Fruit fly (Drosophila melanogaster) whole organism, embryonic: Measurements from ENCODE around the gene CG14054.

Source experiments
- Atf-2 ChIP-seq: fragments of 200-800 bp; sonication (Bioruptor generic); optimal IDR thresholded peaks from 2 replicates; lab custom pipeline; 2016; ENCODE audit warnings: missing biosample characterization, missing genetic modification characterization
- Bdp1 ChIP-seq: fragments of 200-800 bp; sonication (Bioruptor generic); optimal IDR thresholded peaks from 3 replicates; lab custom pipeline; 2016; ENCODE audit warnings: missing biosample characterization, missing genetic modification characterization
- CG10979 ChIP-seq: fragments of 200-800 bp; sonication (Bioruptor generic); optimal IDR thresholded peaks from 2 replicates; lab custom pipeline; 2018; ENCODE audit warnings: missing biosample characterization, mild to moderate bottlenecking, missing genetic modification characterization, moderate library complexity
- CG11456 ChIP-seq: fragments of 200-800 bp; sonication (Bioruptor generic); IDR thresholded peaks from 3 replicates; pipeline ENCODE4 v1.3.6; 2022; ENCODE audit warnings: missing biosample characterization, missing genetic modification characterization
- CG11723 ChIP-seq: fragments of 200-800 bp; sonication (Bioruptor generic); optimal IDR thresholded peaks from 2 replicates; lab custom pipeline; 2017; ENCODE audit warnings: missing biosample characterization, mild to moderate bottlenecking, missing genetic modification characterization
- CG12071 ChIP-seq: fragments of 200-800 bp; sonication (Bioruptor generic); optimal IDR thresholded peaks from 3 replicates; lab custom pipeline; 2018; ENCODE audit warnings: missing biosample characterization, mild to moderate bottlenecking, missing genetic modification characterization
- CG1233 ChIP-seq: fragments of 200-800 bp; sonication (Bioruptor generic); optimal IDR thresholded peaks from 4 replicates; lab custom pipeline; 2018; ENCODE audit warnings: missing biosample characterization, mild to moderate bottlenecking, missing genetic modification characterization
- CG14667 ChIP-seq: fragments of 200-800 bp; sonication (Bioruptor generic); IDR thresholded peaks from 2 replicates; pipeline ENCODE4 v1.3.6; 2022; ENCODE audit warnings: missing biosample characterization, missing genetic modification characterization
- CG14710 ChIP-seq: fragments of 200-800 bp; sonication (Bioruptor generic); optimal IDR thresholded peaks from 3 replicates; lab custom pipeline; 2019; ENCODE audit warnings: missing biosample characterization, mild to moderate bottlenecking, missing genetic modification characterization, moderate library complexity
- CG16813 ChIP-seq: fragments of 200-800 bp; sonication (Bioruptor generic); IDR thresholded peaks from 3 replicates; pipeline ENCODE4 v1.3.6; 2022; ENCODE audit warnings: missing biosample characterization, missing genetic modification characterization; ENCODE audit not compliant: partially characterized antibody
- CG31441 ChIP-seq: fragments of 200-800 bp; sonication (Bioruptor generic); IDR thresholded peaks from 2 replicates; pipeline ENCODE4 v1.3.6; 2022; ENCODE audit warnings: missing biosample characterization, missing genetic modification characterization
- CG32772 ChIP-seq: fragments of 200-800 bp; sonication (Bioruptor generic); IDR thresholded peaks from 2 replicates; pipeline ENCODE4 v1.3.6; 2022; ENCODE audit warnings: missing biosample characterization, missing genetic modification characterization
- CG4820 ChIP-seq: fragments of 200-800 bp; sonication (Bioruptor generic); optimal IDR thresholded peaks from 3 replicates; lab custom pipeline; 2016; ENCODE audit warnings: missing biosample characterization, missing genetic modification characterization
- CG6854 ChIP-seq: fragments of 200-800 bp; sonication (Bioruptor generic); optimal IDR thresholded peaks from 3 replicates; lab custom pipeline; 2017; ENCODE audit warnings: missing biosample characterization, mild to moderate bottlenecking, missing genetic modification characterization
- CG7271 ChIP-seq: fragments of 200-800 bp; sonication (Bioruptor generic); optimal IDR thresholded peaks from 2 replicates; lab custom pipeline; 2018; ENCODE audit warnings: missing biosample characterization, mild to moderate bottlenecking, missing genetic modification characterization, moderate library complexity
- CG7839 ChIP-seq: fragments of 200-800 bp; sonication (Bioruptor generic); optimal IDR thresholded peaks from 3 replicates; lab custom pipeline; 2018; ENCODE audit warnings: missing biosample characterization, mild to moderate bottlenecking, missing genetic modification characterization, moderate library complexity
- CG9609 ChIP-seq: fragments of 200-800 bp; sonication (Bioruptor generic); optimal IDR thresholded peaks from 3 replicates; lab custom pipeline; 2016; ENCODE audit warnings: missing biosample characterization, missing genetic modification characterization
- CG9797 ChIP-seq: fragments of 200-800 bp; sonication (Bioruptor generic); optimal IDR thresholded peaks from 3 replicates; lab custom pipeline; 2018; ENCODE audit warnings: missing biosample characterization, mild to moderate bottlenecking, missing genetic modification characterization
- Dfd ChIP-seq, 2 experiments: fragments of >200 bp; optimal IDR thresholded peaks; 2 replicates each; lab custom pipeline; 2017; ENCODE audit warnings: missing biosample characterization in 2 of 2, missing genetic modification characterization in 2 of 2
- Drgx ChIP-seq: fragments of 200-800 bp; sonication (Bioruptor generic); IDR thresholded peaks from 2 replicates; pipeline ENCODE4 v1.3.6; 2022; ENCODE audit warnings: missing biosample characterization, missing genetic modification characterization
- Hey ChIP-seq: fragments of 200-800 bp; sonication (Bioruptor generic); optimal IDR thresholded peaks from 3 replicates; lab custom pipeline; 2018; ENCODE audit warnings: missing biosample characterization, mild to moderate bottlenecking, missing genetic modification characterization
- NK7.1 ChIP-seq: fragments of 200-800 bp; sonication (Bioruptor generic); optimal IDR thresholded peaks from 3 replicates; lab custom pipeline; 2016; ENCODE audit warnings: missing biosample characterization, missing genetic modification characterization
- Oli ChIP-seq: fragments of 200-800 bp; sonication (Bioruptor generic); optimal IDR thresholded peaks from 2 replicates; lab custom pipeline; 2018; ENCODE audit warnings: missing biosample characterization, mild to moderate bottlenecking, missing genetic modification characterization, moderate library complexity
- Optix ChIP-seq: fragments of 200-800 bp; sonication (Bioruptor generic); IDR thresholded peaks from 3 replicates; pipeline ENCODE4 v1.3.6; 2022; ENCODE audit warnings: missing biosample characterization, missing genetic modification characterization
- Scr ChIP-seq: fragments of 200-800 bp; sonication (Bioruptor generic); IDR thresholded peaks from 2 replicates; pipeline ENCODE4 v1.3.6; 2022; ENCODE audit warnings: missing biosample characterization, missing genetic modification characterization; ENCODE audit not compliant: partially characterized antibody
- Sox100B ChIP-seq: fragments of 200-800 bp; sonication (Bioruptor generic); optimal IDR thresholded peaks from 3 replicates; lab custom pipeline; 2018; ENCODE audit warnings: missing biosample characterization, mild to moderate bottlenecking, missing genetic modification characterization
- Spps ChIP-seq: fragments of 200-800 bp; sonication (Bioruptor generic); optimal IDR thresholded peaks from 2 replicates; lab custom pipeline; 2018; ENCODE audit warnings: missing biosample characterization, mild to moderate bottlenecking, missing genetic modification characterization
- Trl ChIP-seq, 3 experiments: fragments of >200 bp in 2 of 3; fragments of 200-800 bp in 1 of 3; sonication (Bioruptor generic) in 1 of 3; optimal IDR thresholded peaks; 2 replicates in 1 of 3; 3 replicates in 2 of 3; lab custom pipeline; 2016 to 2017; ENCODE audit warnings: missing biosample characterization in 1 of 3, missing genetic modification characterization in 1 of 3
- az2 ChIP-seq: fragments of 200-800 bp; sonication (Bioruptor generic); optimal IDR thresholded peaks from 3 replicates; lab custom pipeline; 2016; ENCODE audit warnings: missing biosample characterization, missing genetic modification characterization
- bab2 ChIP-seq: fragments of 200-800 bp; sonication (Bioruptor generic); optimal IDR thresholded peaks from 2 replicates; lab custom pipeline; 2016; ENCODE audit warnings: missing biosample characterization, missing genetic modification characterization
- dpn ChIP-seq, 2 experiments: fragments of 200-800 bp; sonication (Bioruptor generic); optimal IDR thresholded peaks; 3 replicates each; lab custom pipeline; 2016; ENCODE audit warnings: missing biosample characterization in 2 of 2, missing genetic modification characterization in 2 of 2
- gsb-n ChIP-seq: fragments of 200-800 bp; sonication (Bioruptor generic); optimal IDR thresholded peaks from 3 replicates; lab custom pipeline; 2018; ENCODE audit warnings: missing biosample characterization, mild to moderate bottlenecking, missing genetic modification characterization
- insv ChIP-seq, 2 experiments: fragments of 200-800 bp; sonication (Bioruptor generic); optimal IDR thresholded peaks; 3 replicates each; lab custom pipeline; 2016 to 2018; ENCODE audit warnings: missing biosample characterization in 2 of 2, missing genetic modification characterization in 2 of 2
- kni ChIP-seq: fragments of 200-800 bp; sonication (Bioruptor generic); optimal IDR thresholded peaks from 3 replicates; lab custom pipeline; 2017; ENCODE audit warnings: mild to moderate bottlenecking, missing biosample characterization, missing genetic modification reagents, missing genetic modification characterization
- lilli ChIP-seq: fragments of 200-800 bp; sonication (Bioruptor generic); optimal IDR thresholded peaks from 3 replicates; lab custom pipeline; 2016; ENCODE audit warnings: missing biosample characterization, missing genetic modification characterization
- onecut ChIP-seq: fragments of 200-800 bp; sonication (Bioruptor generic); IDR thresholded peaks from 2 replicates; pipeline ENCODE4 v1.3.6; 2022; ENCODE audit warnings: missing biosample characterization, missing genetic modification characterization
- slp2 ChIP-seq: fragments of 200-800 bp; sonication (Bioruptor generic); optimal IDR thresholded peaks from 2 replicates; lab custom pipeline; 2016; ENCODE audit warnings: missing biosample characterization, missing genetic modification characterization
- toy ChIP-seq: fragments of 200-800 bp; sonication (Bioruptor generic); IDR thresholded peaks from 2 replicates; pipeline ENCODE4 v1.3.6; 2022; ENCODE audit warnings: missing biosample characterization, missing genetic modification characterization
- trem ChIP-seq: fragments of 200-800 bp; optimal IDR thresholded peaks from 3 replicates; lab custom pipeline; 2019; ENCODE audit warnings: missing biosample characterization, mild to moderate bottlenecking, missing genetic modification characterization, moderate library complexity
- vfl ChIP-seq: fragments of 200-800 bp; sonication (Bioruptor generic); optimal IDR thresholded peaks from 2 replicates; lab custom pipeline; 2016; ENCODE audit warnings: missing biosample characterization, missing genetic modification characterization
- zf30C ChIP-seq: fragments of 200-800 bp; sonication (Bioruptor generic); optimal IDR thresholded peaks from 3 replicates; lab custom pipeline; 2018; ENCODE audit warnings: missing biosample characterization, mild to moderate bottlenecking, missing genetic modification characterization

The CG14054 gene

DNA sequence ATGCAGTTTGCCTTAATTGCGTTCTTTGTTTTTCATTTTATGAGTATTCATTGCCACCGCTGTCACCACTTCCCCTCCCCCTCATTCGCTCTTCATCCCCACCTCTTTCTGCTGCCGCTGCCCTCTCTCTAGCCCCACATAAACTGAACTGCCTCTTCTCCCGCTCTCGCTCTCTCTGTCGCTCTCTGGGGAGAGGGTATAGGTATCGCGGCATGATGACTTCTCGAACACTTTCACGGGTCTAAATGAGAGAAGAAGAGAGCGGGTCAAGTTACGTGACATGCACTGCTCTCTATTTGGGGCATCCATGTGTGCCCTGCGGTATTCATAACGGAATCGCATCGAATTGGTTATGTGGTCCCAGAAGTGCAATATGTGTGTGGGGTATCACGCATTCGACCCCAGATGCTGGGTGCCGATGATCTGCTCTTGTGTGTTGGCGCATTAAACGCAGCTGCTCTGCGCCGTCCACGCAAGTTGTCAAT is 17.6 kb upstream of the CG14054 start (continued):
- TF ChIP-seq zf30C (GFP tag; lab: Kevin White, UChicago) (no peak), Oli (tag; lab: Kevin White, UChicago) (peak; percentile 84), Trl (optimal IDR thresholded peaks at IDR 0.05; lab: Kevin White, UChicago) (peak; percentile 84 to 97), Trl (GFP tag; optimal IDR thresholded peaks at IDR 0.05; lab: Kevin White, UChicago) (peak; percentile 83), Drgx (GFP tag; lab: Robert Waterston, UW) (peak; percentile 93), lilli (GFP tag; lab: Kevin White, UChicago) (peak; percentile 81), onecut (GFP tag; lab: Robert Waterston, UW) (peak; percentile 71), CG14667 (GFP tag; lab: Robert Waterston, UW) (peak; percentile 81), vfl (GFP tag; lab: Kevin White, UChicago) (peak; percentile 17), Atf-2 (GFP tag; lab: Kevin White, UChicago) (peak; percentile 79), gsb-n (tag; lab: Kevin White, UChicago) (peak; percentile 85), CG7271 (tag; lab: Kevin White, UChicago) (peak; percentile 9), CG11456 (peak; percentile 83), bab2 (peak; percentile 88), Optix (GFP tag; lab: Robert Waterston, UW) (peak; percentile 90), insv (GFP tag; optimal IDR thresholded peaks at IDR 0.05; lab: Kevin White, UChicago) (no peak), CG9797 (GFP tag; lab: Kevin White, UChicago) (peak; percentile 21), Spps (tag; lab: Kevin White, UChicago) (peak; percentile 43), Bdp1 (GFP tag; lab: Kevin White, UChicago) (peak; percentile 67), CG11723 (peak; percentile 74), CG9609 (GFP tag; lab: Kevin White, UChicago) (peak; percentile 86), trem (peak; percentile 49), CG7839 (peak; percentile 82), Hey (tag; lab: Kevin White, UChicago) (no peak), CG14710 (peak; percentile 67), CG16813 (GFP tag; lab: Robert Waterston, UW) (no peak), CG31441 (GFP tag; lab: Robert Waterston, UW) (peak; percentile 78), CG6854 (peak; percentile 28), CG32772 (GFP tag; lab: Robert Waterston, UW) (peak; percentile 83), Dfd (GFP tag; optimal IDR thresholded peaks at IDR 0.05; lab: Kevin White, UChicago) (no peak), dpn (GFP tag; optimal IDR thresholded peaks at IDR 0.05; lab: Kevin White, UChicago) (peak; percentile 85 to 91), slp2 (GFP tag; lab: Kevin White, UChicago) (peak; percentile 70), CG4820 (GFP tag; lab: Kevin White, UChicago) (peak; percentile 78), CG1233 (peak; percentile 58), kni (peak; percentile 85), CG12071 (GFP tag; lab: Kevin White, UChicago) (peak; percentile 60), toy (GFP tag; lab: Robert Waterston, UW) (0 out of 2 replicates have a peak, but pooled peaks have one; percentile 50), Sox100B (GFP tag; lab: Kevin White, UChicago) (peak; percentile 52), Scr (GFP tag; lab: Robert Waterston, UW) (peak; percentile 16; the same call in 1 of the 2 replicates), NK7.1 (peak; percentile 77), CG10979 (tag; lab: Kevin White, UChicago) (peak; percentile 75), az2 (peak; percentile 82)
